Worm (Caenorhabditis elegans) whole organism, L1 larva: Measurements from ENCODE around the gene math-3.
"Not testable (repeated sequence)": the region's sequence is repeated elsewhere in the genome, so short reads cannot be mapped to it uniquely, and the experiment has no call there.

Experiments used
- aly-2 ChIP-seq: fragments of 150-350 bp; optimal IDR thresholded peaks from 2 replicates; lab custom pipeline; 2014; ENCODE audit warnings: missing biosample characterization, missing genetic modification characterization
- hlh-17 ChIP-seq: fragments of 200-800 bp; sonication (Bioruptor generic); optimal IDR thresholded peaks from 2 replicates; lab custom pipeline; 2018; ENCODE audit warnings: missing genetic modification characterization, mild to moderate bottlenecking, missing compliant biosample characterization, moderate library complexity, borderline replicate concordance
- nhr-28 ChIP-seq: fragments of 150-350 bp; optimal IDR thresholded peaks from 2 replicates; lab custom pipeline; 2014; ENCODE audit warnings: missing biosample characterization, missing genetic modification characterization
- unc-130 ChIP-seq: fragments of 150-350 bp; optimal IDR thresholded peaks from 2 replicates; lab custom pipeline; 2017; ENCODE audit warnings: missing biosample characterization, missing genetic modification characterization, inconsistent platforms

- TF ChIP-seq aly-2 (tag; lab: Kevin White, UChicago); nhr-28 (tag; lab: Kevin White, UChicago); hlh-17 (GFP tag; lab: Kevin White, UChicago); unc-130: not testable (repeated sequence)
These were observed 51.7 kb downstream of the math-3 start for ce11 chrII:1823597-1823996.
